Worm (Caenorhabditis elegans) whole organism, L1 larva: Measurements from ENCODE around the gene cdkl-1.

Experiments
- C04F5.9 ChIP-seq: sonication (generic microtip); optimal IDR thresholded peaks from 2 replicates; lab custom pipeline; 2016; ENCODE audit warnings: missing genetic modification characterization, missing compliant biosample characterization
- C16A3.4 ChIP-seq: fragments of 150-350 bp; optimal IDR thresholded peaks from 2 replicates; lab custom pipeline; 2014; ENCODE audit warnings: missing biosample characterization, missing genetic modification characterization
- aha-1 ChIP-seq: fragments of 150-350 bp; optimal IDR thresholded peaks from 2 replicates; lab custom pipeline; 2014; ENCODE audit warnings: missing biosample characterization, missing genetic modification characterization
- alr-1 ChIP-seq: fragments of 200-800 bp; sonication (Bioruptor generic); optimal IDR thresholded peaks from 2 replicates; lab custom pipeline; 2018; ENCODE audit warnings: borderline replicate concordance, mild to moderate bottlenecking, missing genetic modification characterization, missing compliant biosample characterization
- ama-1 ChIP-seq: fragments of 150-350 bp; optimal IDR thresholded peaks from 2 replicates; lab custom pipeline; 2014
- blmp-1 ChIP-seq: fragments of 150-350 bp; optimal IDR thresholded peaks from 2 replicates; lab custom pipeline; 2014; ENCODE audit warnings: missing biosample characterization, missing genetic modification characterization
- ceh-63 ChIP-seq: fragments of 200-800 bp; sonication (Bioruptor generic); optimal IDR thresholded peaks from 2 replicates; lab custom pipeline; 2018; ENCODE audit warnings: mild to moderate bottlenecking, missing genetic modification characterization, missing compliant biosample characterization
- ceh-8 ChIP-seq: fragments of 200-800 bp; sonication (Bioruptor generic); optimal IDR thresholded peaks from 2 replicates; lab custom pipeline; 2018; ENCODE audit warnings: mild to moderate bottlenecking, missing genetic modification characterization, moderate library complexity, missing compliant biosample characterization
- ceh-82 ChIP-seq, 3 experiments: fragments of 150-350 bp in 1 of 3; sonication (generic microtip) in 2 of 3; optimal IDR thresholded peaks; 2 replicates each; lab custom pipeline; 2014 to 2017; ENCODE audit warnings: missing biosample characterization in 3 of 3, missing genetic modification characterization in 3 of 3
- ceh-90 ChIP-seq: sonication (generic microtip); optimal IDR thresholded peaks from 2 replicates; lab custom pipeline; 2016; ENCODE audit warnings: missing genetic modification characterization, missing compliant biosample characterization
- ces-1 ChIP-seq: fragments of 150-350 bp; optimal IDR thresholded peaks from 2 replicates; lab custom pipeline; 2014; ENCODE audit warnings: missing biosample characterization, missing genetic modification reagents, missing genetic modification characterization
- dsc-1 ChIP-seq: sonication (generic microtip); optimal IDR thresholded peaks from 2 replicates; lab custom pipeline; 2016; ENCODE audit warnings: mild to moderate bottlenecking, missing genetic modification characterization, missing compliant biosample characterization
- efl-1 ChIP-seq, 4 experiments: fragments of 150-350 bp; optimal IDR thresholded peaks in 3 of 4; peaks in 1 of 4; 1 replicate in 1 of 4; 2 replicates in 3 of 4; lab custom pipeline; 2014; ENCODE audit warnings: missing biosample characterization in 2 of 4, missing genetic modification characterization in 2 of 4, missing genetic modification reagents in 2 of 4
- efl-3 ChIP-seq: fragments of 200-800 bp; sonication (Bioruptor generic); optimal IDR thresholded peaks from 2 replicates; lab custom pipeline; 2018; ENCODE audit warnings: mild to moderate bottlenecking, missing genetic modification characterization, missing compliant biosample characterization
- egl-27 ChIP-seq, 2 experiments: fragments of 150-350 bp in 1 of 2; sonication (generic microtip); optimal IDR thresholded peaks; 3 replicates each; lab custom pipeline; 2017 to 2018; ENCODE audit warnings: missing biosample characterization in 2 of 2, missing genetic modification characterization in 2 of 2, missing genetic modification reagents in 2 of 2
- elt-3 ChIP-seq, 6 experiments: fragments of 150-350 bp in 1 of 6; sonication (generic microtip); optimal IDR thresholded peaks; 2 replicates each; lab custom pipeline; 2017 to 2018; ENCODE audit warnings: missing biosample characterization in 6 of 6, missing genetic modification characterization in 6 of 6, inconsistent platforms in 1 of 6
- ets-5 ChIP-seq: fragments of 200-800 bp; sonication (Bioruptor generic); IDR thresholded peaks from 2 replicates; pipeline ENCODE4 v1.3.6; 2022; ENCODE audit warnings: missing genetic modification characterization, missing compliant biosample characterization
- fkh-10 ChIP-seq: sonication (generic microtip); optimal IDR thresholded peaks from 2 replicates; lab custom pipeline; 2017; ENCODE audit warnings: missing biosample characterization, missing genetic modification reagents, missing genetic modification characterization
- fkh-8 ChIP-seq: sonication (generic microtip); optimal IDR thresholded peaks from 2 replicates; lab custom pipeline; 2016; ENCODE audit warnings: mild to moderate bottlenecking, missing genetic modification characterization, missing compliant biosample characterization
- grh-1 ChIP-seq: fragments of 200-800 bp; sonication (Bioruptor generic); IDR thresholded peaks from 2 replicates; pipeline ENCODE4 v1.3.6; 2022; ENCODE audit warnings: missing genetic modification reagents, missing genetic modification characterization, missing compliant biosample characterization
- hlh-4 ChIP-seq: sonication (generic microtip); optimal IDR thresholded peaks from 2 replicates; lab custom pipeline; 2016; ENCODE audit warnings: mild to moderate bottlenecking, missing genetic modification characterization, missing compliant biosample characterization
- hpl-2 ChIP-seq: fragments of 150-350 bp; optimal IDR thresholded peaks from 2 replicates; lab custom pipeline; 2014; ENCODE audit warnings: missing biosample characterization, missing genetic modification reagents, missing genetic modification characterization
- irx-1 ChIP-seq: sonication (generic microtip); optimal IDR thresholded peaks from 2 replicates; lab custom pipeline; 2016; ENCODE audit warnings: missing genetic modification characterization, missing compliant biosample characterization
- jun-1 ChIP-seq: fragments of 150-350 bp; optimal IDR thresholded peaks from 2 replicates; lab custom pipeline; 2014; ENCODE audit warnings: missing biosample characterization, missing genetic modification reagents, missing genetic modification characterization
- lin-13 ChIP-seq: fragments of 150-350 bp; optimal IDR thresholded peaks from 2 replicates; lab custom pipeline; 2014; ENCODE audit warnings: missing biosample characterization, missing genetic modification reagents, missing genetic modification characterization
- lin-14 ChIP-seq: fragments of 200-800 bp; sonication (Bioruptor generic); optimal IDR thresholded peaks from 2 replicates; lab custom pipeline; 2018; ENCODE audit warnings: mild to moderate bottlenecking, missing genetic modification characterization, moderate library complexity, missing compliant biosample characterization
- lin-35 ChIP-seq, 2 experiments: fragments of 150-350 bp; optimal IDR thresholded peaks; 2 replicates each; lab custom pipeline; 2014; ENCODE audit warnings: missing biosample characterization in 2 of 2, missing genetic modification characterization in 2 of 2, missing genetic modification reagents in 2 of 2
- lin-39 ChIP-seq: fragments of 150-350 bp; optimal IDR thresholded peaks from 2 replicates; lab custom pipeline; 2014; ENCODE audit warnings: missing biosample characterization, missing genetic modification reagents, missing genetic modification characterization
- mab-9 ChIP-seq: fragments of 200-800 bp; sonication (Bioruptor generic); IDR thresholded peaks from 2 replicates; pipeline ENCODE4 v1.3.6; 2022; ENCODE audit warnings: missing genetic modification reagents, missing genetic modification characterization, missing compliant biosample characterization
- mdl-1 ChIP-seq, 2 experiments: fragments of 150-350 bp; optimal IDR thresholded peaks; 2 replicates each; lab custom pipeline; 2014 to 2017; ENCODE audit warnings: missing biosample characterization in 2 of 2, missing genetic modification characterization in 2 of 2, inconsistent platforms in 1 of 2
- mef-2 ChIP-seq: fragments of 150-350 bp; optimal IDR thresholded peaks from 2 replicates; lab custom pipeline; 2014; ENCODE audit warnings: missing biosample characterization, missing genetic modification characterization
- mep-1 ChIP-seq: fragments of 150-350 bp; optimal IDR thresholded peaks from 2 replicates; lab custom pipeline; 2014; ENCODE audit warnings: missing biosample characterization, missing genetic modification characterization
- nhr-11 ChIP-seq: fragments of 150-350 bp; optimal IDR thresholded peaks from 2 replicates; lab custom pipeline; 2014; ENCODE audit warnings: missing biosample characterization, missing genetic modification characterization
- nhr-12 ChIP-seq: sonication (generic microtip); optimal IDR thresholded peaks from 2 replicates; lab custom pipeline; 2017; ENCODE audit warnings: missing biosample characterization, missing genetic modification characterization
- nhr-19 ChIP-seq: fragments of 200-800 bp; sonication (Bioruptor generic); conservative IDR thresholded peaks from 2 replicates; pipeline ENCODE4 v1.3.6; 2022; ENCODE audit warnings: missing genetic modification characterization, missing compliant biosample characterization
- nhr-237 ChIP-seq: fragments of 150-350 bp; optimal IDR thresholded peaks from 2 replicates; lab custom pipeline; 2014; ENCODE audit warnings: missing biosample characterization, missing genetic modification characterization
- nhr-47 ChIP-seq: sonication (generic microtip); optimal IDR thresholded peaks from 2 replicates; lab custom pipeline; 2016; ENCODE audit warnings: mild to moderate bottlenecking, missing genetic modification characterization, moderate library complexity, missing compliant biosample characterization
- nhr-71 ChIP-seq: sonication (generic microtip); optimal IDR thresholded peaks from 2 replicates; lab custom pipeline; 2016; ENCODE audit warnings: mild to moderate bottlenecking, missing genetic modification characterization, moderate library complexity, missing compliant biosample characterization
- nhr-77 ChIP-seq: fragments of 150-350 bp; optimal IDR thresholded peaks from 2 replicates; lab custom pipeline; 2014; ENCODE audit warnings: missing biosample characterization, missing genetic modification characterization
- nhr-84 ChIP-seq: sonication (generic microtip); optimal IDR thresholded peaks from 2 replicates; lab custom pipeline; 2017; ENCODE audit warnings: missing biosample characterization, missing genetic modification characterization
- pag-3 ChIP-seq: sonication (generic microtip); optimal IDR thresholded peaks from 2 replicates; lab custom pipeline; 2017; ENCODE audit warnings: missing genetic modification characterization, mild to moderate bottlenecking, missing compliant biosample characterization, antibody characterized with exemption, borderline replicate concordance; ENCODE audit not compliant: insufficient read depth
- pqm-1 ChIP-seq: sonication (generic microtip); optimal IDR thresholded peaks from 3 replicates; lab custom pipeline; 2017; ENCODE audit warnings: missing biosample characterization, missing genetic modification characterization
- skn-1 ChIP-seq: fragments of 150-350 bp; optimal IDR thresholded peaks from 2 replicates; lab custom pipeline; 2014; ENCODE audit warnings: missing biosample characterization, missing genetic modification characterization
- snpc-4 ChIP-seq: fragments of 150-350 bp; optimal IDR thresholded peaks from 2 replicates; lab custom pipeline; 2014; ENCODE audit warnings: missing biosample characterization, missing genetic modification characterization
- sup-37 ChIP-seq: fragments of 200-800 bp; sonication (Bioruptor generic); optimal IDR thresholded peaks from 2 replicates; lab custom pipeline; 2018; ENCODE audit warnings: mild to moderate bottlenecking, missing genetic modification characterization, missing compliant biosample characterization
- unc-130 ChIP-seq: fragments of 150-350 bp; optimal IDR thresholded peaks from 2 replicates; lab custom pipeline; 2017; ENCODE audit warnings: missing biosample characterization, missing genetic modification characterization, inconsistent platforms
- unc-30 ChIP-seq: sonication (generic microtip); optimal IDR thresholded peaks from 2 replicates; lab custom pipeline; 2017; ENCODE audit warnings: missing biosample characterization, missing genetic modification characterization
- vab-15 ChIP-seq: sonication (generic microtip); optimal IDR thresholded peaks from 2 replicates; lab custom pipeline; 2017; ENCODE audit warnings: missing genotype, mild to moderate bottlenecking, missing genetic modification characterization, missing compliant biosample characterization
- xbp-1 ChIP-seq: sonication (generic microtip); optimal IDR thresholded peaks from 2 replicates; lab custom pipeline; 2016; ENCODE audit warnings: missing genetic modification characterization, missing compliant biosample characterization
- zip-4 ChIP-seq: fragments of 200-800 bp; sonication (Bioruptor generic); optimal IDR thresholded peaks from 2 replicates; lab custom pipeline; 2018; ENCODE audit warnings: mild to moderate bottlenecking, missing genetic modification characterization, moderate library complexity, missing compliant biosample characterization
- ztf-11 ChIP-seq, 2 experiments: sonication (generic microtip); optimal IDR thresholded peaks; 2 replicates each; lab custom pipeline; 2016 to 2017; ENCODE audit warnings: missing genetic modification characterization in 2 of 2, missing biosample characterization in 1 of 2, missing compliant biosample characterization in 1 of 2
- ztf-4 ChIP-seq: fragments of 150-350 bp; optimal IDR thresholded peaks from 2 replicates; lab custom pipeline; 2014; ENCODE audit warnings: missing biosample characterization, missing genetic modification characterization

Gene cdkl-1

DNA sequence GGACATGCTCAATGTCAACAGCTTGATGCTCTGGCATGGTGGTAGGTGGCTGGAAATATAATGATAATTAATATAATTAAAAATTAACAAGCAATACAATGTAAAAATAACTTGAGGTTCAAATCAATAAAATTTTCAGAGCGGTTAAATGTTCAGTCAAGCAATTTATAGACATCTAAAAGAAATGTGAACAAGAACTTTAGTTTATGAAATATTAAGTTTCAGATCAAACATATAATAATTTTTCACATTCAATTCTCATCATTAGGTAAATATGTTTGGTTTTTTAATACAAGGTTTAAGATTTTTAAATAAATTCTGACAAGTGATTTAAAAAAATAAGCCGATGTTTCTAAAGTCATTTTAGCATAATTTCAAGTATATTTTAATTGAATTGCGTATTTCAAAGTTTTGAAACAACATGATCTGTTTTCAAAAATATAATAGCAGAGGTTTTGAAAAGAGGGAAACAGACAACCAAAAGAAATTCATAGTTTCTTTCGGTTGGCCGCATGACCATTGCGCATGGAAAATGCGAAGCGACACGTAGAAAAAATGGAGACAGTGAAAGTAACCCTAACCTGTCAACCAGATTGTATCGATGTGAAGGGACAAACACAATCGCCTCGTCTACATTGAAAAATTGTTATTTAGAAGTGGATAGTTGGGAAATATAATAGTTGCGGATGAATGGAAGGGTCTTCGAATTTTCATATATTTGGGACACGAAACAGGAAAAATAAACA lies 38.3 kb upstream of the cdkl-1 start, which contains the start of gene T04C12.11:
Gene T04C12.11, minus strand, starts transcription at position 51 of the 746 bp plus-strand sequence.
- TF ChIP-seq nhr-12, result no peak
- TF ChIP-seq ceh-63, result no peak
- TF ChIP-seq nhr-237 (tag; lab: Kevin White, UChicago), result no peak
- TF ChIP-seq ces-1 (GFP tag; lab: Kevin White, UChicago), result no peak
- no peak for TF ChIP-seq fkh-10 (GFP tag; lab: Kevin White, UChicago)
- TF ChIP-seq fkh-8 (tag; lab: Kevin White, UChicago), result no peak
- TF ChIP-seq irx-1 (tag; lab: Kevin White, UChicago), result no peak
- TF ChIP-seq ztf-11 (tag; optimal IDR thresholded peaks at IDR 0.05; lab: Kevin White, UChicago), result no peak
- no peak for TF ChIP-seq sup-37 (GFP tag; lab: Kevin White, UChicago)
- TF ChIP-seq mef-2 (tag; lab: Kevin White, UChicago), result no peak
- TF ChIP-seq nhr-47 (tag; lab: Kevin White, UChicago), result no peak
- TF ChIP-seq nhr-19 (GFP tag; lab: Robert Waterston, UW), result no peak
- no peak for TF ChIP-seq snpc-4 (tag; lab: Kevin White, UChicago)
- TF ChIP-seq mep-1 (tag; lab: Kevin White, UChicago), result peak; percentile 77
- TF ChIP-seq mdl-1 (tag; optimal IDR thresholded peaks at IDR 0.05; lab: Kevin White, UChicago), result peak in 1 of 2 experiments; percentile 43
- no peak for TF ChIP-seq lin-39 (tag; lab: Kevin White, UChicago)
- no peak for TF ChIP-seq ceh-82 (tag; optimal IDR thresholded peaks at IDR 0.05; lab: Kevin White, UChicago)
- TF ChIP-seq C16A3.4, result peak; percentile 8
- no peak for TF ChIP-seq ceh-8 (GFP tag; lab: Kevin White, UChicago)
- peak in 1 of 6 experiments; percentile 32 for TF ChIP-seq elt-3 (tag; optimal IDR thresholded peaks at IDR 0.05; lab: Kevin White, UChicago)
- TF ChIP-seq lin-35 (GFP tag; optimal IDR thresholded peaks at IDR 0.05; lab: Kevin White, UChicago), result peak in 1 of 2 experiments; percentile 19
- TF ChIP-seq zip-4 (GFP tag; lab: Kevin White, UChicago), result no peak
- no peak for TF ChIP-seq grh-1 (GFP tag; lab: Robert Waterston, UW)
- TF ChIP-seq lin-13, result no peak
- TF ChIP-seq unc-30 (tag; lab: Kevin White, UChicago), result no peak
- TF ChIP-seq C04F5.9, result no peak
- TF ChIP-seq egl-27 (tag; optimal IDR thresholded peaks at IDR 0.05; lab: Kevin White, UChicago), result no peak
- no peak for TF ChIP-seq nhr-77 (tag; lab: Kevin White, UChicago)
- TF ChIP-seq vab-15, result no peak
- peak; percentile 10 for TF ChIP-seq skn-1 (tag; lab: Kevin White, UChicago)
- TF ChIP-seq nhr-11 (tag; lab: Kevin White, UChicago), result no peak
- TF ChIP-seq ets-5 (GFP tag; lab: Robert Waterston, UW), result no peak
- peak; percentile 32 for TF ChIP-seq nhr-71 (tag; lab: Kevin White, UChicago)
- no peak for TF ChIP-seq hpl-2
- no peak for TF ChIP-seq hlh-4
- TF ChIP-seq ztf-4 (tag; lab: Kevin White, UChicago), result no peak
- TF ChIP-seq alr-1 (tag; lab: Kevin White, UChicago), result no peak
- no peak for TF ChIP-seq pqm-1 (tag; lab: Kevin White, UChicago)
- TF ChIP-seq nhr-84 (tag; lab: Kevin White, UChicago), result no peak
- TF ChIP-seq efl-3, result no peak
- TF ChIP-seq pag-3 (tag; lab: Kevin White, UChicago), result no peak
- peak; percentile 72 for TF ChIP-seq lin-14 (GFP tag; lab: Kevin White, UChicago)
- TF ChIP-seq ama-1 (lab: Kevin White, UChicago), result no peak
- TF ChIP-seq dsc-1 (tag; lab: Kevin White, UChicago), result no peak
- no peak for TF ChIP-seq jun-1 (tag; lab: Kevin White, UChicago)
- TF ChIP-seq xbp-1 (tag; lab: Kevin White, UChicago), result no peak
- TF ChIP-seq unc-130 (tag; lab: Kevin White, UChicago), result no peak
- TF ChIP-seq efl-1 (optimal IDR thresholded peaks at IDR 0.05; lab: Kevin White, UChicago), result no peak
- peak in 1 of 2 experiments; percentile 64 for TF ChIP-seq efl-1 (GFP tag; optimal IDR thresholded peaks at IDR 0.05 in 1 of 2; lab: Kevin White, UChicago)
- TF ChIP-seq blmp-1, result peak; percentile 99
- no peak for TF ChIP-seq aha-1 (tag; lab: Kevin White, UChicago)
- no peak for TF ChIP-seq mab-9 (GFP tag; lab: Robert Waterston, UW)
- TF ChIP-seq ceh-90, result no peak
